Worm (Caenorhabditis elegans) whole organism, L4 larva: Measurements from ENCODE around the gene lgg-3.

Source experiments
- D1046.2 ChIP-seq: fragments of 200-800 bp; sonication (Bioruptor generic); IDR thresholded peaks from 2 replicates; pipeline ENCODE4 v1.3.6; 2022; ENCODE audit warnings: missing genetic modification characterization, missing compliant biosample characterization
- T20F7.1 ChIP-seq: fragments of 200-800 bp; sonication (Bioruptor generic); optimal IDR thresholded peaks from 2 replicates; lab custom pipeline; 2018; ENCODE audit warnings: mild to moderate bottlenecking, missing genetic modification characterization, missing compliant biosample characterization
- T26A8.4 ChIP-seq: fragments of 200-800 bp; sonication (Bioruptor generic); IDR thresholded peaks from 2 replicates; pipeline ENCODE4 v1.3.6; 2022; ENCODE audit warnings: missing genetic modification characterization, missing compliant biosample characterization
- Y105C5A.15 ChIP-seq: fragments of 200-800 bp; sonication (Bioruptor generic); IDR thresholded peaks from 2 replicates; pipeline ENCODE4 v1.3.6; 2022; ENCODE audit warnings: missing genetic modification characterization, missing compliant biosample characterization
- Y48G9A.11 ChIP-seq: fragments of 200-800 bp; sonication (Bioruptor generic); IDR thresholded peaks from 2 replicates; pipeline ENCODE4 v1.3.6; 2022; ENCODE audit warnings: missing genetic modification reagents, missing genetic modification characterization, missing compliant biosample characterization
- Y5F2A.4 ChIP-seq: fragments of 200-800 bp; sonication (Bioruptor generic); optimal IDR thresholded peaks from 2 replicates; lab custom pipeline; 2018; ENCODE audit warnings: mild to moderate bottlenecking, missing genetic modification characterization, missing compliant biosample characterization
- aha-1 ChIP-seq: fragments of 150-350 bp; peaks from one replicate; lab custom pipeline; 2014; ENCODE audit warnings: missing biosample characterization, missing genetic modification characterization
- aly-2 ChIP-seq: sonication (generic microtip); optimal IDR thresholded peaks from 2 replicates; lab custom pipeline; 2018; ENCODE audit warnings: missing biosample characterization, missing genetic modification characterization
- arid-1 ChIP-seq: fragments of 200-800 bp; sonication (Bioruptor generic); conservative IDR thresholded peaks from 2 replicates; pipeline ENCODE4 v1.3.6; 2022; ENCODE audit warnings: missing genetic modification reagents, missing genetic modification characterization, missing compliant biosample characterization
- ceh-44 ChIP-seq: fragments of 200-800 bp; sonication (Bioruptor generic); IDR thresholded peaks from 2 replicates; pipeline ENCODE4 v1.3.6; 2022; ENCODE audit warnings: missing genetic modification reagents, missing genetic modification characterization, missing compliant biosample characterization
- ceh-62 ChIP-seq: sonication (generic microtip); optimal IDR thresholded peaks from 2 replicates; lab custom pipeline; 2017; ENCODE audit warnings: missing biosample characterization, missing genetic modification characterization
- daf-16 ChIP-seq, 3 experiments: sonication (generic microtip); optimal IDR thresholded peaks; 2 replicates each; lab custom pipeline; 2016 to 2017; ENCODE audit warnings: missing genetic modification characterization in 3 of 3, missing genetic modification reagents in 3 of 3, mild to moderate bottlenecking in 2 of 3, missing compliant biosample characterization in 2 of 3, missing biosample characterization in 1 of 3, moderate library complexity in 1 of 3
- daf-19 ChIP-seq: fragments of 200-800 bp; sonication (Bioruptor generic); conservative IDR thresholded peaks from 2 replicates; pipeline ENCODE4 v1.3.6; 2022; ENCODE audit warnings: missing genetic modification characterization, missing compliant biosample characterization
- daf-8 ChIP-seq: fragments of 200-800 bp; sonication (Bioruptor generic); IDR thresholded peaks from 2 replicates; pipeline ENCODE4 v1.3.6; 2022; ENCODE audit warnings: missing genetic modification characterization, missing compliant biosample characterization
- dmd-6 ChIP-seq: fragments of 200-800 bp; sonication (Bioruptor generic); IDR thresholded peaks from 2 replicates; pipeline ENCODE4 v1.3.6; 2022; ENCODE audit warnings: missing genetic modification reagents, missing genetic modification characterization, missing compliant biosample characterization
- dmd-8 ChIP-seq: fragments of 200-800 bp; sonication (Bioruptor generic); IDR thresholded peaks from 2 replicates; pipeline ENCODE4 v1.3.6; 2022; ENCODE audit warnings: missing genetic modification characterization, missing compliant biosample characterization
- dpl-1 ChIP-seq: fragments of 150-350 bp; optimal IDR thresholded peaks from 2 replicates; lab custom pipeline; 2014; ENCODE audit warnings: missing biosample characterization, missing genetic modification reagents, missing genetic modification characterization
- dve-1 ChIP-seq: sonication (generic microtip); optimal IDR thresholded peaks from 2 replicates; lab custom pipeline; 2017; ENCODE audit warnings: antibody characterized with exemption, mild to moderate bottlenecking, missing genetic modification characterization, missing compliant biosample characterization; ENCODE audit not compliant: insufficient read depth
- egl-43 ChIP-seq: fragments of 200-800 bp; sonication (Bioruptor generic); IDR thresholded peaks from 2 replicates; pipeline ENCODE4 v1.3.6; 2022; ENCODE audit warnings: missing genetic modification reagents, missing genetic modification characterization, missing compliant biosample characterization
- fkh-10 ChIP-seq: fragments of 150-350 bp; optimal IDR thresholded peaks from 2 replicates; lab custom pipeline; 2014; ENCODE audit warnings: missing biosample characterization, missing genetic modification reagents, missing genetic modification characterization
- hif-1 ChIP-seq, 2 experiments: sonication (generic microtip); optimal IDR thresholded peaks; 2 replicates each; lab custom pipeline; 2016 to 2017; ENCODE audit warnings: missing compliant biosample characterization in 2 of 2, missing genetic modification characterization in 2 of 2, missing genetic modification reagents in 2 of 2, missing genotype in 2 of 2, mild to moderate bottlenecking in 1 of 2
- hlh-11 ChIP-seq: fragments of 200-800 bp; sonication (Bioruptor generic); optimal IDR thresholded peaks from 2 replicates; lab custom pipeline; 2018; ENCODE audit warnings: mild to moderate bottlenecking, missing genetic modification characterization, missing compliant biosample characterization
- jun-1 ChIP-seq: fragments of 150-350 bp; optimal IDR thresholded peaks from 2 replicates; lab custom pipeline; 2014; ENCODE audit warnings: missing biosample characterization, missing genetic modification reagents, missing genetic modification characterization
- lin-15B ChIP-seq: fragments of 150-350 bp; sonication (generic microtip); optimal IDR thresholded peaks from 3 replicates; lab custom pipeline; 2014; ENCODE audit warnings: missing biosample characterization, missing genetic modification characterization
- lin-29 ChIP-seq: fragments of 200-800 bp; sonication (Bioruptor generic); IDR thresholded peaks from 2 replicates; pipeline ENCODE4 v1.3.6; 2022; ENCODE audit warnings: missing genetic modification reagents, missing genetic modification characterization, missing compliant biosample characterization
- lsy-2 ChIP-seq, 2 experiments: fragments of 150-350 bp in 1 of 2; sonication (generic microtip) in 1 of 2; optimal IDR thresholded peaks; 2 replicates each; lab custom pipeline; 2014 to 2017; ENCODE audit warnings: missing biosample characterization in 2 of 2, missing genetic modification characterization in 2 of 2
- madf-9 ChIP-seq: fragments of 200-800 bp; sonication (Bioruptor generic); conservative IDR thresholded peaks from 2 replicates; pipeline ENCODE4 v1.3.6; 2022; ENCODE audit warnings: missing genetic modification reagents, missing genetic modification characterization, missing compliant biosample characterization
- mdl-1 ChIP-seq, 2 experiments: fragments of 150-350 bp in 1 of 2; sonication (generic microtip) in 1 of 2; optimal IDR thresholded peaks; 2 replicates each; lab custom pipeline; 2014 to 2017; ENCODE audit warnings: missing biosample characterization in 2 of 2, missing genetic modification characterization in 2 of 2
- mdt-29 ChIP-seq: fragments of 200-800 bp; sonication (Bioruptor generic); IDR thresholded peaks from 2 replicates; pipeline ENCODE4 v1.3.6; 2022; ENCODE audit warnings: missing genetic modification reagents, missing genetic modification characterization, missing compliant biosample characterization
- mxl-3 ChIP-seq: fragments of 200-800 bp; sonication (Bioruptor generic); optimal IDR thresholded peaks from 2 replicates; lab custom pipeline; 2018; ENCODE audit warnings: mild to moderate bottlenecking, missing genetic modification characterization, missing compliant biosample characterization
- nhr-10 ChIP-seq: fragments of 150-350 bp; optimal IDR thresholded peaks from 2 replicates; lab custom pipeline; 2014; ENCODE audit warnings: missing biosample characterization, missing genetic modification characterization
- nhr-102 ChIP-seq: sonication (generic microtip); optimal IDR thresholded peaks from 2 replicates; lab custom pipeline; 2016; ENCODE audit warnings: mild to moderate bottlenecking, missing genetic modification characterization, moderate library complexity, missing compliant biosample characterization
- nhr-11 ChIP-seq: fragments of 150-350 bp; optimal IDR thresholded peaks from 2 replicates; lab custom pipeline; 2014; ENCODE audit warnings: missing biosample characterization, missing genetic modification characterization
- nhr-111 ChIP-seq: fragments of 200-800 bp; sonication (Bioruptor generic); optimal IDR thresholded peaks from 2 replicates; lab custom pipeline; 2018; ENCODE audit warnings: mild to moderate bottlenecking, missing genetic modification characterization, missing compliant biosample characterization
- nhr-25 ChIP-seq: sonication (generic microtip); optimal IDR thresholded peaks from 2 replicates; lab custom pipeline; 2017; ENCODE audit warnings: missing genetic modification characterization, mild to moderate bottlenecking, missing compliant biosample characterization, antibody characterized with exemption, moderate library complexity, borderline replicate concordance; ENCODE audit not compliant: insufficient read depth
- nhr-28 ChIP-seq: fragments of 150-350 bp; optimal IDR thresholded peaks from 2 replicates; lab custom pipeline; 2014; ENCODE audit warnings: missing biosample characterization, missing genetic modification characterization
- nhr-42 ChIP-seq: fragments of 200-800 bp; sonication (Bioruptor generic); IDR thresholded peaks from 2 replicates; pipeline ENCODE4 v1.3.6; 2022; ENCODE audit warnings: missing genetic modification characterization, missing compliant biosample characterization
- nhr-48 ChIP-seq: sonication (generic microtip); optimal IDR thresholded peaks from 2 replicates; lab custom pipeline; 2016; ENCODE audit warnings: mild to moderate bottlenecking, missing genetic modification characterization, missing compliant biosample characterization
- nhr-6 ChIP-seq: fragments of 150-350 bp; optimal IDR thresholded peaks from 2 replicates; lab custom pipeline; 2014; ENCODE audit warnings: missing biosample characterization, missing genetic modification characterization
- nhr-77 ChIP-seq: fragments of 150-350 bp; optimal IDR thresholded peaks from 2 replicates; lab custom pipeline; 2014; ENCODE audit warnings: missing biosample characterization, missing genetic modification characterization
- pha-4 ChIP-seq, 2 experiments: fragments of 150-350 bp in 1 of 2; fragments of 200-800 bp in 1 of 2; sonication (Bioruptor generic) in 1 of 2; IDR thresholded peaks in 1 of 2; optimal IDR thresholded peaks in 1 of 2; 2 replicates each; pipeline versions ENCODE4 v1.3.6 to Lab custom; 2014 to 2022; ENCODE audit warnings: missing genetic modification characterization in 2 of 2, missing genetic modification reagents in 2 of 2, missing biosample characterization in 1 of 2, missing compliant biosample characterization in 1 of 2
- pqm-1 ChIP-seq: sonication (generic microtip); optimal IDR thresholded peaks from 2 replicates; lab custom pipeline; 2017; ENCODE audit warnings: missing biosample characterization, missing genetic modification characterization
- rbr-2 ChIP-seq: sonication (generic microtip); optimal IDR thresholded peaks from 2 replicates; lab custom pipeline; 2016; ENCODE audit warnings: missing genotype, missing genetic modification characterization, missing compliant biosample characterization
- snpc-1.2 ChIP-seq: fragments of 200-800 bp; sonication (Bioruptor generic); IDR thresholded peaks from 2 replicates; pipeline ENCODE4 v1.3.6; 2022; ENCODE audit warnings: missing genetic modification reagents, missing genetic modification characterization, missing compliant biosample characterization
- tra-1 ChIP-seq: fragments of 200-800 bp; sonication (Bioruptor generic); IDR thresholded peaks from 2 replicates; pipeline ENCODE4 v1.3.6; 2022; ENCODE audit warnings: missing genetic modification reagents, missing genetic modification characterization, missing compliant biosample characterization
- zfp-2 ChIP-seq: sonication (generic microtip); optimal IDR thresholded peaks from 2 replicates; lab custom pipeline; 2016; ENCODE audit warnings: mild to moderate bottlenecking, missing genetic modification characterization, missing compliant biosample characterization
- zip-11 ChIP-seq: fragments of 200-800 bp; sonication (Bioruptor generic); IDR thresholded peaks from 2 replicates; pipeline ENCODE4 v1.3.6; 2022; ENCODE audit warnings: missing genetic modification characterization, missing compliant biosample characterization
- ztf-11 ChIP-seq: fragments of 150-350 bp; optimal IDR thresholded peaks from 2 replicates; lab custom pipeline; 2014; ENCODE audit warnings: missing biosample characterization, missing genetic modification characterization

The lgg-3 gene

ce11 chrIII:5715467-5715866, 17.7 kb upstream of the lgg-3 start (continued):
- TF ChIP-seq tra-1 (GFP tag; lab: Robert Waterston, UW), result no peak
- TF ChIP-seq aha-1 (tag; lab: Kevin White, UChicago), result peak; percentile 98
- TF ChIP-seq lsy-2 (tag; optimal IDR thresholded peaks at IDR 0.05; lab: Kevin White, UChicago), result peak; percentile 37 to 68
- peak; percentile 3 for TF ChIP-seq nhr-111 (GFP tag; lab: Kevin White, UChicago)
- TF ChIP-seq rbr-2, result peak; percentile 58
- TF ChIP-seq T20F7.1 (GFP tag; lab: Kevin White, UChicago), result no peak
- peak; percentile 23; the same call in 1 of the 2 replicates for TF ChIP-seq mdt-29
- peak; percentile 21 for TF ChIP-seq pqm-1
- peak; percentile 46 for TF ChIP-seq nhr-77 (tag; lab: Kevin White, UChicago)
- no peak for TF ChIP-seq lin-29 (GFP tag; lab: Robert Waterston, UW)
- 0 out of 2 replicates have a peak, but pooled peaks have one; percentile 9 for TF ChIP-seq arid-1 (GFP tag; lab: Robert Waterston, UW)
- 0 out of 2 replicates have a peak, but pooled peaks have one; percentile 11 for TF ChIP-seq zip-11 (GFP tag; lab: Robert Waterston, UW)
- peak; percentile 79 for TF ChIP-seq nhr-6 (tag; lab: Kevin White, UChicago)
- peak; percentile 17; the same call in 1 of the 2 replicates for TF ChIP-seq pha-4 (GFP tag; IDR thresholded peaks at IDR 0.05; lab: Robert Waterston, UW)
- no peak for TF ChIP-seq pha-4 (tag; optimal IDR thresholded peaks at IDR 0.05; lab: Kevin White, UChicago)
- peak; percentile 63 for TF ChIP-seq dve-1
- TF ChIP-seq zfp-2 (tag; lab: Kevin White, UChicago), result no peak
- peak; percentile 69 for TF ChIP-seq T26A8.4 (GFP tag; lab: Robert Waterston, UW)
- TF ChIP-seq lin-15B (tag; lab: Kevin White, UChicago), result no peak
- TF ChIP-seq daf-16 (GFP tag; optimal IDR thresholded peaks at IDR 0.05; lab: Kevin White, UChicago), result no peak
- TF ChIP-seq daf-16 (tag; optimal IDR thresholded peaks at IDR 0.05; lab: Kevin White, UChicago), result peak; percentile 6
- no peak for TF ChIP-seq aly-2 (tag; lab: Kevin White, UChicago)
- TF ChIP-seq ceh-62 (tag; lab: Kevin White, UChicago), result no peak
- TF ChIP-seq jun-1 (tag; lab: Kevin White, UChicago), result peak; percentile 38
- TF ChIP-seq snpc-1.2 (GFP tag; lab: Robert Waterston, UW), result peak; percentile 57; the same call in 1 of the 2 replicates
- TF ChIP-seq egl-43 (GFP tag; lab: Robert Waterston, UW), result peak; percentile 86
- TF ChIP-seq ztf-11 (tag; lab: Kevin White, UChicago), result no peak
- peak in 1 of 2 experiments; percentile 72 for TF ChIP-seq hif-1 (tag; optimal IDR thresholded peaks at IDR 0.05; lab: Kevin White, UChicago)
- TF ChIP-seq ceh-44 (GFP tag; lab: Robert Waterston, UW), result no peak
- no peak for TF ChIP-seq Y48G9A.11 (GFP tag; lab: Robert Waterston, UW)
- no peak for TF ChIP-seq dmd-8 (GFP tag; lab: Robert Waterston, UW)
- peak; percentile 26 for TF ChIP-seq dpl-1 (GFP tag; lab: Kevin White, UChicago)
- TF ChIP-seq fkh-10, result peak; percentile 23
- TF ChIP-seq nhr-28 (tag; lab: Kevin White, UChicago), result peak; percentile 55
- peak; percentile 66 to 78 for TF ChIP-seq mdl-1 (tag; optimal IDR thresholded peaks at IDR 0.05; lab: Kevin White, UChicago)
- TF ChIP-seq nhr-25, result peak; percentile 32
- no peak for TF ChIP-seq nhr-42 (GFP tag; lab: Robert Waterston, UW)
- peak; percentile 20 for TF ChIP-seq Y5F2A.4 (GFP tag; lab: Kevin White, UChicago)
- no peak for TF ChIP-seq daf-19 (GFP tag; lab: Robert Waterston, UW)
- peak; percentile 41 for TF ChIP-seq nhr-48 (tag; lab: Kevin White, UChicago)
- no peak for TF ChIP-seq nhr-102
- no peak for TF ChIP-seq daf-8 (GFP tag; lab: Robert Waterston, UW)
- TF ChIP-seq hlh-11 (tag; lab: Kevin White, UChicago), result peak; percentile 80
- peak; percentile 60 for TF ChIP-seq nhr-11 (tag; lab: Kevin White, UChicago)
- peak; percentile 38; the same call in 1 of the 2 replicates for TF ChIP-seq Y105C5A.15 (GFP tag; lab: Robert Waterston, UW)
- no peak for TF ChIP-seq nhr-10
- TF ChIP-seq mxl-3, result peak; percentile 70
- TF ChIP-seq dmd-6, result peak; percentile 39
- peak; percentile 58 for TF ChIP-seq madf-9 (GFP tag; lab: Robert Waterston, UW)
- TF ChIP-seq D1046.2 (GFP tag; lab: Robert Waterston, UW), result 0 out of 2 replicates have a peak, but pooled peaks have one; percentile 12
